Fruit fly (Drosophila melanogaster) whole organism, embryonic: ENCODE results near the gene Bet3.

Experiments
- Aef1 ChIP-seq: fragments of 200-800 bp; sonication (Bioruptor generic); IDR thresholded peaks from 3 replicates; pipeline ENCODE4 v1.3.6; 2022; ENCODE audit warnings: missing biosample characterization, missing genetic modification characterization
- Atf3 ChIP-seq: fragments of 200-800 bp; sonication (Bioruptor generic); optimal IDR thresholded peaks from 3 replicates; lab custom pipeline; 2016; ENCODE audit warnings: missing biosample characterization, missing genetic modification characterization
- CG10209 ChIP-seq: fragments of 200-800 bp; sonication (Bioruptor generic); optimal IDR thresholded peaks from 3 replicates; lab custom pipeline; 2017; ENCODE audit warnings: missing biosample characterization, mild to moderate bottlenecking, missing genetic modification characterization, missing genetic modification reagents
- CG10654 ChIP-seq: fragments of 200-800 bp; sonication (Bioruptor generic); optimal IDR thresholded peaks from 2 replicates; lab custom pipeline; 2016; ENCODE audit warnings: missing biosample characterization, missing genetic modification characterization
- CG17385 ChIP-seq: fragments of 200-800 bp; sonication (Bioruptor generic); optimal IDR thresholded peaks from 3 replicates; lab custom pipeline; 2018; ENCODE audit warnings: missing biosample characterization, mild to moderate bottlenecking, missing genetic modification characterization
- CG2199 ChIP-seq: fragments of 200-800 bp; sonication (Bioruptor generic); IDR thresholded peaks from 3 replicates; pipeline ENCODE4 v1.3.6; 2022; ENCODE audit warnings: missing biosample characterization, missing genetic modification characterization
- CG2678 ChIP-seq: fragments of 200-800 bp; sonication (Bioruptor generic); optimal IDR thresholded peaks from 3 replicates; lab custom pipeline; 2019; ENCODE audit warnings: missing biosample characterization, mild to moderate bottlenecking, missing genetic modification characterization, moderate library complexity
- CG31388 ChIP-seq: fragments of 200-800 bp; sonication (Bioruptor generic); optimal IDR thresholded peaks from 2 replicates; lab custom pipeline; 2016; ENCODE audit warnings: missing biosample characterization, missing genetic modification characterization
- CG34376 ChIP-seq: fragments of 200-800 bp; sonication (Bioruptor generic); optimal IDR thresholded peaks from 2 replicates; lab custom pipeline; 2018; ENCODE audit warnings: missing biosample characterization, mild to moderate bottlenecking, missing genetic modification characterization
- CG6813 ChIP-seq: fragments of 200-800 bp; sonication (Bioruptor generic); optimal IDR thresholded peaks from 2 replicates; lab custom pipeline; 2017; ENCODE audit warnings: missing biosample characterization, missing genetic modification characterization, mild to moderate bottlenecking, moderate library complexity, missing genetic modification reagents
- CG7928 ChIP-seq: fragments of 200-800 bp; sonication (Bioruptor generic); optimal IDR thresholded peaks from 2 replicates; lab custom pipeline; 2017; ENCODE audit warnings: missing biosample characterization, mild to moderate bottlenecking, missing genetic modification characterization
- CG8290 ChIP-seq, 3 experiments: fragments of 200-800 bp; sonication (Bioruptor generic); optimal IDR thresholded peaks; 2 replicates each; lab custom pipeline; 2016 to 2019; ENCODE audit warnings: missing biosample characterization in 3 of 3, missing genetic modification characterization in 3 of 3, mild to moderate bottlenecking in 2 of 3, moderate library complexity in 1 of 3
- Lhr ChIP-seq: fragments of 200-800 bp; sonication (Bioruptor generic); optimal IDR thresholded peaks from 3 replicates; lab custom pipeline; 2017; ENCODE audit warnings: mild to moderate bottlenecking, missing biosample characterization, missing genetic modification reagents, missing genetic modification characterization
- Vsx1 ChIP-seq: fragments of 200-800 bp; sonication (Bioruptor generic); optimal IDR thresholded peaks from 2 replicates; lab custom pipeline; 2017; ENCODE audit warnings: missing biosample characterization, mild to moderate bottlenecking, missing genetic modification characterization, missing genetic modification reagents
- chinmo ChIP-seq: fragments of 200-800 bp; sonication (Bioruptor generic); IDR thresholded peaks from 4 replicates; pipeline ENCODE4 v1.3.6; 2022; ENCODE audit warnings: missing biosample characterization, missing genetic modification characterization; ENCODE audit not compliant: partially characterized antibody
- crol ChIP-seq: fragments of 200-800 bp; sonication (Bioruptor generic); IDR thresholded peaks from 2 replicates; pipeline ENCODE4 v1.3.6; 2022; ENCODE audit warnings: missing biosample characterization, missing genetic modification characterization
- exex ChIP-seq: fragments of 200-800 bp; sonication (Bioruptor generic); optimal IDR thresholded peaks from 4 replicates; lab custom pipeline; 2018; ENCODE audit warnings: missing biosample characterization, mild to moderate bottlenecking, missing genetic modification characterization, moderate library complexity
- mam ChIP-seq: fragments of 200-800 bp; sonication (Bioruptor generic); optimal IDR thresholded peaks from 3 replicates; lab custom pipeline; 2016; ENCODE audit warnings: missing biosample characterization, missing genetic modification characterization
- nmo ChIP-seq: fragments of 200-800 bp; sonication (Bioruptor generic); optimal IDR thresholded peaks from 2 replicates; lab custom pipeline; 2018; ENCODE audit warnings: missing biosample characterization, mild to moderate bottlenecking, missing genetic modification characterization, moderate library complexity
- sens ChIP-seq: fragments of 200-800 bp; sonication (Bioruptor generic); peaks from one replicate; lab custom pipeline; 2016; ENCODE audit warnings: missing biosample characterization, missing genetic modification characterization
- sens-2 ChIP-seq: fragments of 200-800 bp; sonication (Bioruptor generic); IDR thresholded peaks from 2 replicates; pipeline ENCODE4 v1.3.6; 2022; ENCODE audit warnings: missing biosample characterization, missing genetic modification characterization
- vnd ChIP-seq: fragments of 200-800 bp; sonication (Bioruptor generic); IDR thresholded peaks from 3 replicates; pipeline ENCODE4 v1.3.6; 2022; ENCODE audit warnings: missing biosample characterization, missing genetic modification characterization; ENCODE audit not compliant: partially characterized antibody

Gene Bet3

DNA sequence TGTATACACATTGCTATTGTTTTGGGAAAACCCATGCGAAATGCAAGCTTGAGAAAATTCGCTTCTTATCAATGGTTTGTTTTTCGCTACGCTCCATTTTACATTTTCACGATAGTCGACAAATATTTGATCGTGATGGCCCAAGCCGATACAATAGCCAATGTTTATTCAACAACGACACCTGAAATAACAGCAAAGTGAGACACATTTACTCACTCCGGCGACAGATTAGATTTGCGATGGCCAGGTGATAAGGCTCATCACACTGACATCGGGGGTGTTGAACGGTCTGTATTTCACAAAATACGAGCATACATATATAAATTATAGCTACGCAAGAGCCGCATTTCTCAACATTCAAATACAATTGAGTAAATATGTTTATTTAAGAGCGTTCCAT, 44.9 kb downstream of the Bet3 start (continued):
- TF ChIP-seq nmo (GFP tag; lab: Kevin White, UChicago): no peak
- peak; percentile 36 for TF ChIP-seq CG17385 (GFP tag; lab: Kevin White, UChicago)

DNA sequence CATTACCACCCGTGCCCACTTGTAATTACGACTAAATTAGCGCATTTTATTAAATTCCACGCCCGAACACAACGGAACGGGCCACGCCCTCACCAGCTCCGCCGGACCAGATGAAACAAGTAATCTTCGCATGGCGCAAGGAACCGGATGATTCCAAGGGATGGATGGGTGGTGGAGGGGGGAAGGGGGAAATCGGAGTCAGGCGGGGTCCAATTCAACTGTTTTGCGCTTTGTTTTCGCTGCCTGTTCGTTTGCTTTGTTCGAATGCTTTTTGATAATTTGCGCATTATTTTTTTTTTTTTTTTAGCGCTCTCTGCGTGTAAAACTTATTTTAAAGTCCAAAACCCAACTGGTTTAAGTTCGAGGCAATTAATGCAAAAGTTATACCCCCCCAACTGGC, 45.4 kb downstream of the Bet3 start:
- TF ChIP-seq CG6813 (GFP tag; lab: Kevin White, UChicago): no peak
- no peak for TF ChIP-seq CG7928 (GFP tag; lab: Kevin White, UChicago)
- peak; percentile 67 for TF ChIP-seq crol (GFP tag; lab: Robert Waterston, UW)
- peak; percentile 75; the same call in 1 of the 4 replicates for TF ChIP-seq chinmo (GFP tag; lab: Robert Waterston, UW)
- no peak for TF ChIP-seq CG10209 (GFP tag; lab: Kevin White, UChicago)
- 0 out of 3 replicates have a peak, but pooled peaks have one; percentile 10 for TF ChIP-seq vnd (GFP tag; lab: Robert Waterston, UW)
- no peak for TF ChIP-seq CG8290 (GFP tag; optimal IDR thresholded peaks at IDR 0.05; lab: Kevin White, UChicago)
- TF ChIP-seq CG8290 (tag; optimal IDR thresholded peaks at IDR 0.05; lab: Kevin White, UChicago): peak in 1 of 2 experiments; percentile 21
- TF ChIP-seq, all 482 proteins: peak for 4

DNA sequence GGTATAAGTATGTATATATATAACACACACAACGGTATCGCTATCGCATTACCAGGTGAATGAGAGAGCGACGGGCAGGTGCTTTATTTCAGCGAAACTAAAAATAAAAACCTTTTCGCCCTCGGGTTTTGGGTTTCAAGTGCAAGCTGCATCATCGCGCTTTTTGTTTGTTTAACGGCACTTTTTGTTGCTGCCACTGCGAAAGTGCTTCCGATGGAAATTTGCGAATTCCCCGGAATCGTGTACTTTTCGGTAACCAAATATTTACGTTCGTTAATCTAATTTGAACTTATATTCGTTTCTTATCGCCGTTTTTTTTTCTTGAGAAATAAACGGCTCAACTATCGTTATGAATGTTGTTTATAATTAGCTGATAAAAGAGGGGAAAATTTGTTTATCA, 46.0 kb downstream of the Bet3 start:
- TF ChIP-seq CG2678 (tag; lab: Kevin White, UChicago) (no peak), CG31388 (GFP tag; lab: Kevin White, UChicago) (no peak), mam (GFP tag; lab: Kevin White, UChicago) (no peak), sens-2 (GFP tag; lab: Robert Waterston, UW) (no peak), CG10654 (GFP tag; lab: Kevin White, UChicago) (no peak), CG34376 (peak; percentile 18), exex (peak; percentile 82), Vsx1 (GFP tag; lab: Kevin White, UChicago) (peak; percentile 38), Aef1 (GFP tag; lab: Robert Waterston, UW) (no peak), Lhr (GFP tag; lab: Kevin White, UChicago) (no peak), Atf3 (GFP tag; lab: Kevin White, UChicago) (no peak)
- TF ChIP-seq, all 482 proteins: peak for 3

DNA sequence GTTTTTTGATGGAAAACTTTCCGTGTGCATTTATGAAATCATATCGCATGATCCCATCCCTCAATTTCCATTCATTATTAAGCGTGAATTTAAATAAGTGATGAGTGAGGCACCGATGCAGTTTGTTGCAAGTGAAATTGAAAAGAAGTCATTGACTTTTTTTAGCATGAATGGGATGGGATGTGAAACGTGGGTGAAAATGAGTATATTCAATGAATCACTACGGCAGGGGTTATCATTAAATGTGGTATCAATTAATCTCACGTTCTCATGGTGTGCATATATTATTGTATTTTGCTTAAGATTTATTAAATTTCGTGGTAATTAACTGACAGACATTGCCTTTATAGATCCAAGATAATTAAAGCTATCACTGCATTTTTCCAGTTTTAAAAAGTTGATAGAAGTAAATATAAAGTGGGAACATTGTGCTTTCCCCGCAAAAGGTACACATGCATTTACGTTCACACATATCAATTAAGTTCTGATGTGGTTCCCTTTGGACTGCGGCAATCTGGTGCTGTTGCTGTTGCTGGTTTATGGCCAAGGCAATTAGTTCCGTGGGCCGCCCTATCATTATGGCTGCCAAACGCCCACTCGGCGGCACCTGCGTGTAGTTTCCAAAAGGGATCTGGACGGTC, 50.6 kb downstream of the Bet3 start:
- TF ChIP-seq CG2199 (GFP tag; lab: Robert Waterston, UW): no peak
- peak; percentile 19 for TF ChIP-seq exex
- peak; percentile 62 for TF ChIP-seq sens
- TF ChIP-seq, all 482 proteins: peak for 2
